Fruit fly (Drosophila melanogaster) whole organism, embryonic: Measurements from ENCODE around the gene CG33795.

Experiments
- Abd-B ChIP-seq: fragments of 200-800 bp; sonication (Bioruptor generic); optimal IDR thresholded peaks from 2 replicates; lab custom pipeline; 2018; ENCODE audit warnings: missing biosample characterization, mild to moderate bottlenecking, missing genetic modification characterization, moderate library complexity
- Aef1 ChIP-seq: fragments of 200-800 bp; sonication (Bioruptor generic); IDR thresholded peaks from 3 replicates; pipeline ENCODE4 v1.3.6; 2022; ENCODE audit warnings: missing biosample characterization, missing genetic modification characterization
- Atf3 ChIP-seq: fragments of 200-800 bp; sonication (Bioruptor generic); optimal IDR thresholded peaks from 3 replicates; lab custom pipeline; 2016; ENCODE audit warnings: missing biosample characterization, missing genetic modification characterization
- Bteb2 ChIP-seq: fragments of 200-800 bp; sonication (Bioruptor generic); optimal IDR thresholded peaks from 2 replicates; lab custom pipeline; 2016; ENCODE audit warnings: missing biosample characterization, missing genetic modification characterization
- CG10565 ChIP-seq: fragments of 200-800 bp; sonication (Bioruptor generic); optimal IDR thresholded peaks from 3 replicates; lab custom pipeline; 2016; ENCODE audit warnings: missing biosample characterization, mild to moderate bottlenecking, missing genetic modification characterization
- CG10979 ChIP-seq: fragments of 200-800 bp; sonication (Bioruptor generic); optimal IDR thresholded peaks from 2 replicates; lab custom pipeline; 2018; ENCODE audit warnings: missing biosample characterization, mild to moderate bottlenecking, missing genetic modification characterization, moderate library complexity
- CG11093 ChIP-seq: fragments of 200-800 bp; sonication (Bioruptor generic); IDR thresholded peaks from 3 replicates; pipeline ENCODE4 v1.3.6; 2022; ENCODE audit warnings: missing biosample characterization, missing genetic modification characterization
- CG11560 ChIP-seq: fragments of 200-800 bp; sonication (Bioruptor generic); IDR thresholded peaks from 3 replicates; pipeline ENCODE4 v1.3.6; 2022; ENCODE audit warnings: missing biosample characterization, missing genetic modification characterization
- CG12659 ChIP-seq: fragments of 200-800 bp; sonication (Bioruptor generic); optimal IDR thresholded peaks from 3 replicates; lab custom pipeline; 2017; ENCODE audit warnings: mild to moderate bottlenecking, missing biosample characterization, missing genetic modification reagents, missing genetic modification characterization
- CG14965 ChIP-seq: fragments of 200-800 bp; sonication (Bioruptor generic); optimal IDR thresholded peaks from 2 replicates; lab custom pipeline; 2016; ENCODE audit warnings: missing biosample characterization, missing genetic modification characterization, borderline replicate concordance
- CG15011 ChIP-seq: fragments of 200-800 bp; sonication (Bioruptor generic); optimal IDR thresholded peaks from 3 replicates; lab custom pipeline; 2018; ENCODE audit warnings: missing biosample characterization, mild to moderate bottlenecking, missing genetic modification characterization
- CG16779 ChIP-seq: fragments of 200-800 bp; sonication (Bioruptor generic); IDR thresholded peaks from 2 replicates; pipeline ENCODE4 v1.3.6; 2022; ENCODE audit warnings: missing biosample characterization, missing genetic modification characterization
- CG17568 ChIP-seq: fragments of 200-800 bp; sonication (Bioruptor generic); optimal IDR thresholded peaks from 2 replicates; lab custom pipeline; 2018; ENCODE audit warnings: missing biosample characterization, mild to moderate bottlenecking, missing genetic modification characterization, moderate library complexity
- CG18619 ChIP-seq: fragments of 200-800 bp; sonication (Bioruptor generic); optimal IDR thresholded peaks from 3 replicates; lab custom pipeline; 2017; ENCODE audit warnings: missing biosample characterization, mild to moderate bottlenecking, missing genetic modification characterization
- CG2889 ChIP-seq: fragments of 200-800 bp; sonication (Bioruptor generic); IDR thresholded peaks from 3 replicates; pipeline ENCODE4 v1.3.6; 2022; ENCODE audit warnings: missing biosample characterization, missing genetic modification characterization
- CG3281 ChIP-seq: fragments of 200-800 bp; sonication (Bioruptor generic); optimal IDR thresholded peaks from 3 replicates; lab custom pipeline; 2017; ENCODE audit warnings: missing biosample characterization, mild to moderate bottlenecking, missing genetic modification characterization
- CG3847 ChIP-seq: fragments of 200-800 bp; sonication (Bioruptor generic); IDR thresholded peaks from 2 replicates; pipeline ENCODE4 v1.3.6; 2022; ENCODE audit warnings: missing biosample characterization, missing genetic modification characterization
- CG4282 ChIP-seq: fragments of 200-800 bp; sonication (Bioruptor generic); optimal IDR thresholded peaks from 2 replicates; lab custom pipeline; 2016; ENCODE audit warnings: missing biosample characterization, missing genetic modification characterization
- CG4424 ChIP-seq: fragments of 200-800 bp; sonication (Bioruptor generic); optimal IDR thresholded peaks from 3 replicates; lab custom pipeline; 2016; ENCODE audit warnings: missing biosample characterization, missing genetic modification characterization
- CG4730 ChIP-seq: fragments of 200-800 bp; sonication (Bioruptor generic); IDR thresholded peaks from 2 replicates; pipeline ENCODE4 v1.3.6; 2022; ENCODE audit warnings: missing biosample characterization, missing genetic modification characterization
- CG6254 ChIP-seq: fragments of 200-800 bp; sonication (Bioruptor generic); optimal IDR thresholded peaks from 3 replicates; lab custom pipeline; 2017; ENCODE audit warnings: mild to moderate bottlenecking, missing biosample characterization, missing genetic modification reagents, missing genetic modification characterization
- CG8290 ChIP-seq, 3 experiments: fragments of 200-800 bp; sonication (Bioruptor generic); optimal IDR thresholded peaks; 2 replicates each; lab custom pipeline; 2016 to 2019; ENCODE audit warnings: missing biosample characterization in 3 of 3, missing genetic modification characterization in 3 of 3, mild to moderate bottlenecking in 2 of 3, moderate library complexity in 1 of 3
- CG9797 ChIP-seq: fragments of 200-800 bp; sonication (Bioruptor generic); optimal IDR thresholded peaks from 3 replicates; lab custom pipeline; 2018; ENCODE audit warnings: missing biosample characterization, mild to moderate bottlenecking, missing genetic modification characterization
- CG9817 ChIP-seq: fragments of 200-800 bp; sonication (Bioruptor generic); optimal IDR thresholded peaks from 2 replicates; lab custom pipeline; 2018; ENCODE audit warnings: missing biosample characterization, mild to moderate bottlenecking, missing genetic modification characterization, moderate library complexity
- Fer2 ChIP-seq: fragments of 200-800 bp; sonication (Bioruptor generic); optimal IDR thresholded peaks from 2 replicates; lab custom pipeline; 2018; ENCODE audit warnings: missing biosample characterization, mild to moderate bottlenecking, missing genetic modification characterization, moderate library complexity
- H15 ChIP-seq: fragments of 200-800 bp; sonication (Bioruptor generic); IDR thresholded peaks from 3 replicates; pipeline ENCODE4 v1.3.6; 2022; ENCODE audit warnings: missing biosample characterization, missing genetic modification characterization
- HLH3B ChIP-seq: fragments of 200-800 bp; sonication (Bioruptor generic); IDR thresholded peaks from 2 replicates; pipeline ENCODE4 v1.3.6; 2022; ENCODE audit warnings: missing biosample characterization, missing genetic modification characterization
- Hsf ChIP-seq: fragments of 200-800 bp; sonication (Bioruptor generic); optimal IDR thresholded peaks from 3 replicates; lab custom pipeline; 2016; ENCODE audit warnings: missing biosample characterization, missing genetic modification characterization
- Jarid2 ChIP-seq: fragments of 200-800 bp; sonication (Bioruptor generic); optimal IDR thresholded peaks from 3 replicates; lab custom pipeline; 2017; ENCODE audit warnings: mild to moderate bottlenecking, missing biosample characterization, missing genetic modification reagents, missing genetic modification characterization
- Lhr ChIP-seq: fragments of 200-800 bp; sonication (Bioruptor generic); optimal IDR thresholded peaks from 3 replicates; lab custom pipeline; 2017; ENCODE audit warnings: mild to moderate bottlenecking, missing biosample characterization, missing genetic modification reagents, missing genetic modification characterization
- Lim3 ChIP-seq: fragments of 200-800 bp; sonication (Bioruptor generic); IDR thresholded peaks from 2 replicates; pipeline ENCODE4 v1.3.6; 2022; ENCODE audit warnings: missing biosample characterization, missing genetic modification characterization
- Max ChIP-seq: fragments of 200-800 bp; sonication (Bioruptor generic); optimal IDR thresholded peaks from 2 replicates; lab custom pipeline; 2016; ENCODE audit warnings: missing biosample characterization, mild to moderate bottlenecking, missing genetic modification characterization
- Ravus ChIP-seq: fragments of 200-800 bp; sonication (Bioruptor generic); IDR thresholded peaks from 2 replicates; pipeline ENCODE4 v1.3.6; 2022; ENCODE audit warnings: missing biosample characterization, missing genetic modification characterization
- ara ChIP-seq: fragments of 200-800 bp; sonication (Bioruptor generic); IDR thresholded peaks from 2 replicates; pipeline ENCODE4 v1.3.6; 2022; ENCODE audit warnings: missing biosample characterization, missing genetic modification characterization
- bcd ChIP-seq: fragments of 200-800 bp; sonication (Bioruptor generic); optimal IDR thresholded peaks from 2 replicates; lab custom pipeline; 2017; ENCODE audit warnings: missing biosample characterization, mild to moderate bottlenecking, missing genetic modification characterization
- chif ChIP-seq, 2 experiments: fragments of 200-800 bp; sonication (Bioruptor generic); optimal IDR thresholded peaks; 3 replicates each; lab custom pipeline; 2016; ENCODE audit warnings: missing biosample characterization in 2 of 2, missing genetic modification characterization in 2 of 2
- cwo ChIP-seq: fragments of 200-800 bp; sonication (Bioruptor generic); optimal IDR thresholded peaks from 3 replicates; lab custom pipeline; 2017; ENCODE audit warnings: missing biosample characterization, missing genetic modification characterization, mild to moderate bottlenecking, moderate library complexity, missing genetic modification reagents
- dan ChIP-seq: fragments of 200-800 bp; sonication (Bioruptor generic); IDR thresholded peaks from 2 replicates; pipeline ENCODE4 v1.3.6; 2022; ENCODE audit warnings: missing biosample characterization, missing genetic modification characterization
- ewg ChIP-seq: fragments of 200-800 bp; sonication (Bioruptor generic); optimal IDR thresholded peaks from 3 replicates; lab custom pipeline; 2017; ENCODE audit warnings: mild to moderate bottlenecking, missing biosample characterization, missing genetic modification reagents, missing genetic modification characterization
- fd3F ChIP-seq: fragments of 200-800 bp; sonication (Bioruptor generic); optimal IDR thresholded peaks from 2 replicates; lab custom pipeline; 2018; ENCODE audit warnings: missing biosample characterization, mild to moderate bottlenecking, missing genetic modification characterization, moderate library complexity
- gcm2 ChIP-seq: fragments of 200-800 bp; sonication (Bioruptor generic); optimal IDR thresholded peaks from 2 replicates; lab custom pipeline; 2016; ENCODE audit warnings: missing biosample characterization, missing genetic modification characterization
- hkb ChIP-seq, 2 experiments: fragments of 200-800 bp in 1 of 2; fragments of >200 bp in 1 of 2; sonication (Bioruptor generic) in 1 of 2; IDR thresholded peaks in 1 of 2; optimal IDR thresholded peaks in 1 of 2; 2 replicates each; pipeline versions ENCODE4 v1.3.6 to Lab custom; 2017 to 2022; ENCODE audit warnings: missing biosample characterization in 1 of 2, missing genetic modification characterization in 1 of 2
- jigr1 ChIP-seq: fragments of 200-800 bp; sonication (Bioruptor generic); IDR thresholded peaks from 3 replicates; pipeline ENCODE4 v1.3.6; 2022; ENCODE audit warnings: missing biosample characterization, missing genetic modification characterization
- nom ChIP-seq: fragments of 200-800 bp; sonication (Bioruptor generic); optimal IDR thresholded peaks from 2 replicates; lab custom pipeline; 2017; ENCODE audit warnings: missing biosample characterization, missing genetic modification characterization, mild to moderate bottlenecking, moderate library complexity, missing genetic modification reagents
- ranshi ChIP-seq: fragments of 200-800 bp; sonication (Bioruptor generic); IDR thresholded peaks from 2 replicates; pipeline ENCODE4 v1.3.6; 2022; ENCODE audit warnings: missing biosample characterization, missing genetic modification characterization
- ro ChIP-seq: fragments of 200-800 bp; sonication (Bioruptor generic); IDR thresholded peaks from 2 replicates; pipeline ENCODE4 v1.3.6; 2022; ENCODE audit warnings: missing biosample characterization, missing genetic modification characterization
- stwl ChIP-seq: fragments of 200-800 bp; sonication (Bioruptor generic); optimal IDR thresholded peaks from 3 replicates; lab custom pipeline; 2018; ENCODE audit warnings: missing biosample characterization, mild to moderate bottlenecking, missing genetic modification characterization, moderate library complexity
- tio ChIP-seq: fragments of 200-800 bp; sonication (Bioruptor generic); optimal IDR thresholded peaks from 2 replicates; lab custom pipeline; 2017; ENCODE audit warnings: missing biosample characterization, missing genetic modification characterization, inconsistent platforms
- toy ChIP-seq: fragments of 200-800 bp; sonication (Bioruptor generic); IDR thresholded peaks from 2 replicates; pipeline ENCODE4 v1.3.6; 2022; ENCODE audit warnings: missing biosample characterization, missing genetic modification characterization

Gene CG33795

dm6 chr3L:16203236-16203635, 32.1 kb upstream of the CG33795 start (continued):
- TF ChIP-seq HLH3B (GFP tag; lab: Robert Waterston, UW) (peak; percentile 80), ranshi (GFP tag; lab: Robert Waterston, UW) (peak; percentile 89), CG10565 (GFP tag; lab: Kevin White, UChicago) (no peak), CG6254 (GFP tag; lab: Kevin White, UChicago) (peak; percentile 24), stwl (tag; lab: Kevin White, UChicago) (no peak), dan (GFP tag; lab: Robert Waterston, UW) (no peak), Aef1 (GFP tag; lab: Robert Waterston, UW) (peak; percentile 90), Hsf (GFP tag; lab: Kevin White, UChicago) (peak; percentile 78), CG14965 (peak; percentile 12), CG9797 (GFP tag; lab: Kevin White, UChicago) (no peak), Bteb2 (peak; percentile 71), hkb (optimal IDR thresholded peaks at IDR 0.05; lab: Kevin White, UChicago) (no peak), hkb (GFP tag; IDR thresholded peaks at IDR 0.05; lab: Robert Waterston, UW) (peak; percentile 81), Lhr (GFP tag; lab: Kevin White, UChicago) (no peak), Fer2 (tag; lab: Kevin White, UChicago) (peak; percentile 53), Lim3 (GFP tag; lab: Robert Waterston, UW) (peak; percentile 69; the same call in 1 of the 2 replicates), Max (peak; percentile 63), Jarid2 (peak; percentile 41), CG4424 (GFP tag; lab: Kevin White, UChicago) (peak; percentile 66), CG3281 (peak; percentile 85), CG4282 (GFP tag; lab: Kevin White, UChicago) (peak; percentile 35), CG8290 (GFP tag; optimal IDR thresholded peaks at IDR 0.05; lab: Kevin White, UChicago) (no peak), CG8290 (tag; optimal IDR thresholded peaks at IDR 0.05; lab: Kevin White, UChicago) (peak in 1 of 2 experiments; percentile 94), ro (GFP tag; lab: Robert Waterston, UW) (peak; percentile 55; the same call in 1 of the 2 replicates), Atf3 (peak; percentile 51), jigr1 (GFP tag; lab: Robert Waterston, UW) (0 out of 3 replicates have a peak, but pooled peaks have one; percentile 62), tio (GFP tag; lab: Kevin White, UChicago) (peak; percentile 52), Abd-B (peak; percentile 81), CG18619 (peak; percentile 58), CG2889 (GFP tag; lab: Robert Waterston, UW) (peak; percentile 65; the same call in 2 of the 3 replicates), gcm2 (GFP tag; lab: Kevin White, UChicago) (peak; percentile 39), Ravus (GFP tag; lab: Robert Waterston, UW) (peak; percentile 67), CG11093 (GFP tag; lab: Robert Waterston, UW) (peak; percentile 83), toy (peak; percentile 78), fd3F (GFP tag; lab: Kevin White, UChicago) (peak; percentile 82), CG17568 (GFP tag; lab: Kevin White, UChicago) (peak; percentile 56), CG4730 (GFP tag; lab: Robert Waterston, UW) (peak; percentile 80), ara (peak; percentile 69), CG16779 (peak; percentile 87), H15 (GFP tag; lab: Robert Waterston, UW) (peak; percentile 81), CG9817 (tag; lab: Kevin White, UChicago) (peak; percentile 80), CG3847 (GFP tag; lab: Robert Waterston, UW) (peak; percentile 84), CG10979 (tag; lab: Kevin White, UChicago) (no peak), ewg (GFP tag; lab: Kevin White, UChicago) (peak; percentile 46), nom (GFP tag; lab: Kevin White, UChicago) (no peak), bcd (GFP tag; lab: Kevin White, UChicago) (peak; percentile 84), chif (GFP tag; optimal IDR thresholded peaks at IDR 0.05; lab: Kevin White, UChicago) (peak; percentile 31 to 59), CG15011 (GFP tag; lab: Kevin White, UChicago) (peak; percentile 69), CG11560 (peak; percentile 60; the same call in 1 of the 3 replicates), CG12659 (GFP tag; lab: Kevin White, UChicago) (peak; percentile 67), cwo (GFP tag; lab: Kevin White, UChicago) (peak; percentile 85)
